Worm (Caenorhabditis elegans) whole organism, L1 larva: ENCODE results near the gene eif-2A.

ENCODE experiments used
- lin-13 ChIP-seq: fragments of 150-350 bp; optimal IDR thresholded peaks from 2 replicates; lab custom pipeline; 2014; ENCODE audit warnings: missing biosample characterization, missing genetic modification reagents, missing genetic modification characterization
- mdl-1 ChIP-seq, 2 experiments: fragments of 150-350 bp; optimal IDR thresholded peaks; 2 replicates each; lab custom pipeline; 2014 to 2017; ENCODE audit warnings: missing biosample characterization in 2 of 2, missing genetic modification characterization in 2 of 2, inconsistent platforms in 1 of 2
- pax-3 ChIP-seq: fragments of 200-800 bp; sonication (Bioruptor generic); optimal IDR thresholded peaks from 2 replicates; lab custom pipeline; 2018; ENCODE audit warnings: mild to moderate bottlenecking, missing genetic modification characterization, moderate library complexity, missing compliant biosample characterization

- no peak for TF ChIP-seq lin-13 (GFP tag; lab: Kevin White, UChicago)
- no peak for TF ChIP-seq pax-3
- no peak for TF ChIP-seq mdl-1 (tag; optimal IDR thresholded peaks at IDR 0.05; lab: Kevin White, UChicago)
Measured at ce11 chrII:10464230-10464920, 47.8 kb downstream of the eif-2A start, which contains the start of the genes ZK673.6 and sdz-37.
